Fruit fly (Drosophila melanogaster) whole organism, adult: Measurements from ENCODE around the gene Rassf.

Source experiments
- CG11617 ChIP-seq: fragments of 200-800 bp; sonication (Bioruptor generic); optimal IDR thresholded peaks from 2 replicates; lab custom pipeline; 2017; ENCODE audit warnings: mild to moderate bottlenecking, missing biosample characterization, missing genetic modification reagents, missing genetic modification characterization
- CG12768 ChIP-seq: fragments of 200-800 bp; sonication (Bioruptor generic); optimal IDR thresholded peaks from 2 replicates; lab custom pipeline; 2017; ENCODE audit warnings: missing biosample characterization, missing genetic modification characterization, mild to moderate bottlenecking, moderate library complexity, missing genetic modification reagents
- CG1620 ChIP-seq: fragments of 200-800 bp; sonication (Bioruptor generic); optimal IDR thresholded peaks from 2 replicates; lab custom pipeline; 2016; ENCODE audit warnings: missing biosample characterization, missing genetic modification characterization
- CG33017 ChIP-seq: fragments of 200-800 bp; sonication (Bioruptor generic); optimal IDR thresholded peaks from 2 replicates; lab custom pipeline; 2018; ENCODE audit warnings: missing biosample characterization, mild to moderate bottlenecking, missing genetic modification characterization, moderate library complexity
- Clk ChIP-seq: fragments of 200-800 bp; sonication (Bioruptor generic); optimal IDR thresholded peaks from 2 replicates; lab custom pipeline; 2017; ENCODE audit warnings: missing biosample characterization, missing genetic modification characterization
- Crg-1 ChIP-seq: fragments of 200-800 bp; sonication (Bioruptor generic); optimal IDR thresholded peaks from 2 replicates; lab custom pipeline; 2016; ENCODE audit warnings: missing biosample characterization, missing genetic modification characterization
- Hr96 ChIP-seq: fragments of 200-800 bp; sonication (Bioruptor generic); optimal IDR thresholded peaks from 2 replicates; lab custom pipeline; 2016; ENCODE audit warnings: missing biosample characterization, missing genetic modification characterization
- bab1 ChIP-seq: fragments of 200-800 bp; sonication (Bioruptor generic); optimal IDR thresholded peaks from 3 replicates; lab custom pipeline; 2019; ENCODE audit warnings: missing biosample characterization, mild to moderate bottlenecking, missing genetic modification characterization, moderate library complexity
- kay ChIP-seq: fragments of 200-800 bp; sonication (Bioruptor generic); peaks from one replicate; lab custom pipeline; 2016; ENCODE audit warnings: missing biosample characterization, missing genetic modification characterization, borderline replicate concordance
- tj ChIP-seq: fragments of 200-800 bp; sonication (Bioruptor generic); optimal IDR thresholded peaks from 3 replicates; lab custom pipeline; 2017; ENCODE audit warnings: missing biosample characterization, mild to moderate bottlenecking, missing genetic modification characterization, moderate library complexity
- toe ChIP-seq: fragments of 200-800 bp; sonication (Bioruptor generic); optimal IDR thresholded peaks from 2 replicates; lab custom pipeline; 2016; ENCODE audit warnings: missing biosample characterization, missing genetic modification characterization

dm6 chr3R:23088252-23088651 lies 29.5 kb downstream of the Rassf start:
- TF ChIP-seq Clk (GFP tag; lab: Kevin White, UChicago) (no peak), CG1620 (GFP tag; lab: Kevin White, UChicago) (no peak), kay (GFP tag; lab: Kevin White, UChicago) (no peak), Hr96 (GFP tag; lab: Kevin White, UChicago) (no peak), Crg-1 (GFP tag; lab: Kevin White, UChicago) (no peak), CG33017 (tag; lab: Kevin White, UChicago) (no peak), bab1 (GFP tag; lab: Kevin White, UChicago) (no peak), toe (GFP tag; lab: Kevin White, UChicago) (no peak), tj (GFP tag; lab: Kevin White, UChicago) (no peak), CG11617 (no peak), CG12768 (GFP tag; lab: Kevin White, UChicago) (no peak)
